Worm (Caenorhabditis elegans) whole organism, L3 larva: ENCODE results near the gene str-63.

ENCODE experiments used
- fkh-10 ChIP-seq: sonication (generic microtip); optimal IDR thresholded peaks from 2 replicates; lab custom pipeline; 2017; ENCODE audit warnings: missing biosample characterization, missing genetic modification reagents, missing genetic modification characterization
- nhr-28 ChIP-seq: fragments of 150-350 bp; optimal IDR thresholded peaks from 2 replicates; lab custom pipeline; 2014; ENCODE audit warnings: missing biosample characterization, missing genetic modification characterization
- pha-4 ChIP-seq: fragments of 150-350 bp; optimal IDR thresholded peaks from 2 replicates; lab custom pipeline; 2014; ENCODE audit warnings: missing biosample characterization, missing genetic modification reagents, missing genetic modification characterization
- sea-2 ChIP-seq: fragments of 150-350 bp; sonication (generic microtip); optimal IDR thresholded peaks from 4 replicates; lab custom pipeline; 2014; ENCODE audit warnings: missing biosample characterization, missing genetic modification reagents, missing genetic modification characterization
- unc-62 ChIP-seq: fragments of 150-350 bp; sonication (generic microtip); optimal IDR thresholded peaks from 4 replicates; lab custom pipeline; 2014; ENCODE audit warnings: missing biosample characterization, missing genetic modification reagents, missing genetic modification characterization

DNA sequence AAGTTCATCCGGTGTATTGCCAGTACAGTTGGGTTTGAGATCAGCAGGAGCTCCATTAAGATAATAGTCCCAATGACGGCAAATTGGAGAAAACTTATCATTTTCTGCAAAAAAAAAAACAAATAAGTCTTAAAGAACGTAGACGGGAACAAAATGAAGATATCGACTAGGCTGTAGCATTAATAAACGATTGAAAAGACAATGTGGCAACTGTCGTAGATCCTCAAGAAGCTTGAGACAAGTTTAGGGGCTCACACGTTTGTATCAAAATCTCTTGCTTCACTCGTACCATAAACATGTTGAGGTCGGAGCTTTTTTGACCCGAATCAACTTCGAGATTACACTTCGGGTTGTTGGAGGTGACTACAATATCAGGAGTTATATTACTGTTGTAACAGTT lies 31.4 kb upstream of the str-63 start, which contains the start of gene F35F10.14:
- no peak for TF ChIP-seq unc-62 (GFP tag; lab: Kevin White, UChicago)
- TF ChIP-seq nhr-28 (tag; lab: Kevin White, UChicago), result no peak
- TF ChIP-seq fkh-10, result no peak
- TF ChIP-seq pha-4 (tag; lab: Kevin White, UChicago), result no peak
- no peak for TF ChIP-seq sea-2 (GFP tag; lab: Kevin White, UChicago)
